Fruit fly (Drosophila melanogaster): ENCODE results near the gene CG3397.

CG3397 gene

dm6 chr3R:11949387-11950029, 34.8 kb downstream of the CG3397 start, which contains the start of gene CG31211 (continued):
- TF ChIP-seq Bdp1 (GFP tag; optimal IDR thresholded peaks at IDR 0.05) (no peak), br (optimal IDR thresholded peaks at IDR 0.05) (no peak), CG11695 (GFP tag; IDR thresholded peaks at IDR 0.05) (no peak), D (optimal IDR thresholded peaks at IDR 0.05) (no peak), D (GFP tag; optimal IDR thresholded peaks at IDR 0.05) (no peak), Dip2 (GFP tag; IDR thresholded peaks at IDR 0.05) (no peak), pb (GFP tag; optimal IDR thresholded peaks at IDR 0.05) (no peak), CG16813 (GFP tag; IDR thresholded peaks at IDR 0.05; ENCODE audit: partially characterized antibody) (no peak), MTF-1 (GFP tag; optimal IDR thresholded peaks at IDR 0.05; ENCODE audit: borderline replicate concordance) (no peak), repo (GFP tag; optimal IDR thresholded peaks at IDR 0.05) (no peak), maf-S (GFP tag; optimal IDR thresholded peaks at IDR 0.05) (no peak), CG17328 (GFP tag; IDR thresholded peaks at IDR 0.05) (no peak), CG4360 (GFP tag; IDR thresholded peaks at IDR 0.05) (no peak), CG3847 (GFP tag; IDR thresholded peaks at IDR 0.05) (no peak), ewg (GFP tag; optimal IDR thresholded peaks at IDR 0.05) (no peak), CG1233 (GFP tag; optimal IDR thresholded peaks at IDR 0.05) (no peak), CG32767 (GFP tag; IDR thresholded peaks at IDR 0.05) (no peak), Dek (tag; optimal IDR thresholded peaks at IDR 0.05) (peak; percentile 32), ATbp (GFP tag; optimal IDR thresholded peaks at IDR 0.05) (no peak), CG11560 (tag; IDR thresholded peaks at IDR 0.05) (no peak), CG30431 (GFP tag; optimal IDR thresholded peaks at IDR 0.05) (no peak), row (GFP tag; IDR thresholded peaks at IDR 0.05) (no peak), Hmr (GFP tag; optimal IDR thresholded peaks at IDR 0.05) (no peak), CG15696 (tag; optimal IDR thresholded peaks at IDR 0.05) (no peak), dysf (GFP tag; IDR thresholded peaks at IDR 0.05) (no peak), knrl (GFP tag; IDR thresholded peaks at IDR 0.05; ENCODE audit: partially characterized antibody) (no peak), Ptx1 (GFP tag; IDR thresholded peaks at IDR 0.05) (no peak), gro (GFP tag; optimal IDR thresholded peaks at IDR 0.05) (no peak), Atf3 (GFP tag; optimal IDR thresholded peaks at IDR 0.05) (no peak), CG6254 (GFP tag; optimal IDR thresholded peaks at IDR 0.05) (peak; percentile 65), CG12299 (tag; optimal IDR thresholded peaks at IDR 0.05) (no peak), lov (optimal IDR thresholded peaks at IDR 0.05) (no peak), lov (GFP tag; IDR thresholded peaks at IDR 0.05) (no peak), BEAF-32 (GFP tag; optimal IDR thresholded peaks at IDR 0.05) (peak; percentile 10), CG12155 (GFP tag; optimal IDR thresholded peaks at IDR 0.05) (peak; percentile 10), CG7839 (tag; optimal IDR thresholded peaks at IDR 0.05) (no peak), Deaf1 (tag; optimal IDR thresholded peaks at IDR 0.05) (peak; percentile 23), CG1603 (tag; optimal IDR thresholded peaks at IDR 0.05) (no peak), org-1 (GFP tag; optimal IDR thresholded peaks at IDR 0.05) (no peak), Optix (GFP tag; IDR thresholded peaks at IDR 0.05) (no peak), mld (GFP tag; IDR thresholded peaks at IDR 0.05; ENCODE audit: partially characterized antibody) (no peak), CG11504 (tag; optimal IDR thresholded peaks at IDR 0.05) (no peak), aop (GFP tag; IDR thresholded peaks at IDR 0.05) (no peak), CG7963 (GFP tag; IDR thresholded peaks at IDR 0.05; ENCODE audit: partially characterized antibody) (no peak), chn (GFP tag; optimal IDR thresholded peaks at IDR 0.05) (peak; percentile 18), CG1024 (GFP tag; IDR thresholded peaks at IDR 0.05) (no peak), tna (GFP tag; IDR thresholded peaks at IDR 0.05; ENCODE audit: partially characterized antibody) (no peak), CG7745 (tag; optimal IDR thresholded peaks at IDR 0.05) (no peak), Antp (GFP tag; optimal IDR thresholded peaks at IDR 0.05) (no peak), Pdp1 (GFP tag; optimal IDR thresholded peaks at IDR 0.05) (no peak), crc (GFP tag; optimal IDR thresholded peaks at IDR 0.05) (no peak)
